Worm (Caenorhabditis elegans) whole organism, L3 larva: ENCODE measurements around the gene D1044.6.

Experiments used
- R02D3.7 ChIP-seq: fragments of 150-350 bp; optimal IDR thresholded peaks from 2 replicates; lab custom pipeline; 2014; ENCODE audit warnings: missing biosample characterization, missing genetic modification characterization
- aly-2 ChIP-seq: fragments of 150-350 bp; optimal IDR thresholded peaks from 2 replicates; lab custom pipeline; 2014; ENCODE audit warnings: missing biosample characterization, missing genetic modification characterization
- ama-1 ChIP-seq: fragments of 150-350 bp; optimal IDR thresholded peaks from 2 replicates; lab custom pipeline; 2018
- ceh-16 ChIP-seq: sonication (generic microtip); optimal IDR thresholded peaks from 2 replicates; lab custom pipeline; 2017; ENCODE audit warnings: missing biosample characterization, missing genetic modification characterization
- ceh-28 ChIP-seq: fragments of 150-350 bp; optimal IDR thresholded peaks from 2 replicates; lab custom pipeline; 2014; ENCODE audit warnings: missing biosample characterization, missing genetic modification reagents, missing genetic modification characterization
- ceh-82 ChIP-seq: fragments of 150-350 bp; optimal IDR thresholded peaks from 2 replicates; lab custom pipeline; 2014; ENCODE audit warnings: missing biosample characterization, missing genetic modification characterization
- ceh-9 ChIP-seq: sonication (generic microtip); optimal IDR thresholded peaks from 2 replicates; lab custom pipeline; 2018; ENCODE audit warnings: missing biosample characterization, missing genetic modification characterization
- egl-27 ChIP-seq: sonication (generic microtip); optimal IDR thresholded peaks from 4 replicates; lab custom pipeline; 2017; ENCODE audit warnings: missing biosample characterization, missing genetic modification reagents, missing genetic modification characterization
- egl-5 ChIP-seq: fragments of 150-350 bp; optimal IDR thresholded peaks from 2 replicates; lab custom pipeline; 2017; ENCODE audit warnings: missing biosample characterization, missing genetic modification reagents, missing genetic modification characterization, inconsistent platforms
- elt-1 ChIP-seq: fragments of 150-350 bp; optimal IDR thresholded peaks from 2 replicates; lab custom pipeline; 2014; ENCODE audit warnings: missing biosample characterization, missing genetic modification characterization
- elt-2 ChIP-seq: sonication (generic microtip); optimal IDR thresholded peaks from 2 replicates; lab custom pipeline; 2016; ENCODE audit warnings: missing genetic modification reagents, mild to moderate bottlenecking, missing genetic modification characterization, missing compliant biosample characterization
- eor-1 ChIP-seq, 2 experiments: fragments of 150-350 bp; optimal IDR thresholded peaks; 2 replicates each; lab custom pipeline; 2014 to 2018; ENCODE audit warnings: missing biosample characterization in 2 of 2, missing genetic modification characterization in 2 of 2
- fkh-10 ChIP-seq: sonication (generic microtip); optimal IDR thresholded peaks from 2 replicates; lab custom pipeline; 2017; ENCODE audit warnings: missing biosample characterization, missing genetic modification reagents, missing genetic modification characterization
- fkh-2 ChIP-seq: fragments of 150-350 bp; optimal IDR thresholded peaks from 2 replicates; lab custom pipeline; 2014; ENCODE audit warnings: missing biosample characterization, missing genetic modification reagents, missing genetic modification characterization
- hmg-11 ChIP-seq: sonication (generic microtip); optimal IDR thresholded peaks from 2 replicates; lab custom pipeline; 2016; ENCODE audit warnings: missing genetic modification characterization, missing compliant biosample characterization
- jun-1 ChIP-seq: fragments of 150-350 bp; optimal IDR thresholded peaks from 2 replicates; lab custom pipeline; 2014; ENCODE audit warnings: missing biosample characterization, missing genetic modification reagents, missing genetic modification characterization
- lin-15B ChIP-seq: fragments of 150-350 bp; optimal IDR thresholded peaks from 2 replicates; lab custom pipeline; 2014; ENCODE audit warnings: missing biosample characterization, missing genetic modification characterization
- lin-39 ChIP-seq: fragments of 150-350 bp; optimal IDR thresholded peaks from 2 replicates; lab custom pipeline; 2018; ENCODE audit warnings: missing biosample characterization, missing genetic modification reagents, missing genetic modification characterization
- lsy-12 ChIP-seq: sonication (generic microtip); optimal IDR thresholded peaks from 2 replicates; lab custom pipeline; 2016; ENCODE audit warnings: mild to moderate bottlenecking, missing genetic modification characterization, missing compliant biosample characterization
- mdl-1 ChIP-seq: fragments of 150-350 bp; optimal IDR thresholded peaks from 2 replicates; lab custom pipeline; 2014; ENCODE audit warnings: missing biosample characterization, missing genetic modification characterization
- mml-1 ChIP-seq: fragments of 150-350 bp; sonication (generic microtip); optimal IDR thresholded peaks from 3 replicates; lab custom pipeline; 2014; ENCODE audit warnings: missing biosample characterization, missing genetic modification characterization
- nfya-1 ChIP-seq: sonication (generic microtip); optimal IDR thresholded peaks from 2 replicates; lab custom pipeline; 2017; ENCODE audit warnings: missing genetic modification characterization, mild to moderate bottlenecking, missing compliant biosample characterization, antibody characterized with exemption, moderate library complexity; ENCODE audit not compliant: insufficient read depth
- nhr-23 ChIP-seq: fragments of 150-350 bp; optimal IDR thresholded peaks from 2 replicates; lab custom pipeline; 2014; ENCODE audit warnings: missing biosample characterization, missing genetic modification reagents, missing genetic modification characterization
- nhr-237 ChIP-seq: fragments of 150-350 bp; optimal IDR thresholded peaks from 2 replicates; lab custom pipeline; 2014; ENCODE audit warnings: missing biosample characterization, missing genetic modification characterization
- nhr-25 ChIP-seq: sonication (generic microtip); optimal IDR thresholded peaks from 2 replicates; lab custom pipeline; 2017; ENCODE audit warnings: missing biosample characterization, missing genetic modification characterization
- nhr-28 ChIP-seq: fragments of 150-350 bp; optimal IDR thresholded peaks from 2 replicates; lab custom pipeline; 2014; ENCODE audit warnings: missing biosample characterization, missing genetic modification characterization
- nhr-43 ChIP-seq: sonication (generic microtip); optimal IDR thresholded peaks from 2 replicates; lab custom pipeline; 2016; ENCODE audit warnings: mild to moderate bottlenecking, missing genetic modification characterization, missing compliant biosample characterization; ENCODE audit not compliant: poor library complexity, severe bottlenecking
- nhr-67 ChIP-seq: fragments of 150-350 bp; optimal IDR thresholded peaks from 2 replicates; lab custom pipeline; 2014; ENCODE audit warnings: missing biosample characterization, missing genetic modification characterization
- nhr-76 ChIP-seq: fragments of 150-350 bp; sonication (generic microtip); optimal IDR thresholded peaks from 5 replicates; lab custom pipeline; 2014; ENCODE audit warnings: missing biosample characterization, missing genetic modification characterization
- nhr-77 ChIP-seq: fragments of 150-350 bp; optimal IDR thresholded peaks from 2 replicates; lab custom pipeline; 2014; ENCODE audit warnings: missing biosample characterization, missing genetic modification characterization
- pha-4 ChIP-seq: fragments of 150-350 bp; optimal IDR thresholded peaks from 2 replicates; lab custom pipeline; 2014; ENCODE audit warnings: missing biosample characterization, missing genetic modification reagents, missing genetic modification characterization
- pqm-1 ChIP-seq: fragments of 150-350 bp; optimal IDR thresholded peaks from 2 replicates; lab custom pipeline; 2017; ENCODE audit warnings: missing biosample characterization, missing genetic modification characterization, inconsistent platforms
- sea-2 ChIP-seq: fragments of 150-350 bp; sonication (generic microtip); optimal IDR thresholded peaks from 4 replicates; lab custom pipeline; 2014; ENCODE audit warnings: missing biosample characterization, missing genetic modification reagents, missing genetic modification characterization
- skn-1 ChIP-seq: fragments of 150-350 bp; optimal IDR thresholded peaks from 2 replicates; lab custom pipeline; 2014; ENCODE audit warnings: missing biosample characterization, missing genetic modification characterization
- tbx-2 ChIP-seq: sonication (generic microtip); optimal IDR thresholded peaks from 2 replicates; lab custom pipeline; 2016; ENCODE audit warnings: mild to moderate bottlenecking, missing genetic modification characterization, missing compliant biosample characterization
- unc-39 ChIP-seq: sonication (generic microtip); optimal IDR thresholded peaks from 4 replicates; lab custom pipeline; 2017; ENCODE audit warnings: missing biosample characterization, missing genetic modification characterization
- unc-62 ChIP-seq: fragments of 150-350 bp; sonication (generic microtip); optimal IDR thresholded peaks from 4 replicates; lab custom pipeline; 2014; ENCODE audit warnings: missing biosample characterization, missing genetic modification reagents, missing genetic modification characterization
- zag-1 ChIP-seq: fragments of 150-350 bp; optimal IDR thresholded peaks from 2 replicates; lab custom pipeline; 2014; ENCODE audit warnings: missing biosample characterization, missing genetic modification characterization
- ztf-11 ChIP-seq: fragments of 150-350 bp; optimal IDR thresholded peaks from 2 replicates; lab custom pipeline; 2014; ENCODE audit warnings: missing biosample characterization, missing genetic modification characterization
- ztf-4 ChIP-seq: fragments of 150-350 bp; optimal IDR thresholded peaks from 2 replicates; lab custom pipeline; 2014; ENCODE audit warnings: missing biosample characterization, missing genetic modification characterization

D1044.6 gene

ce11 chrIII:5501358-5502287, 41.4 kb downstream of the D1044.6 start, which contains the start of gene R02F2.1:
TSS of gene R02F2.1 (plus strand) at chrIII:5501885.
- no peak for TF ChIP-seq jun-1
- TF ChIP-seq elt-1 (tag; lab: Kevin White, UChicago): peak; percentile 3
- TF ChIP-seq mml-1: no peak
- TF ChIP-seq hmg-11: peak; percentile 18
- peak; percentile 20 for TF ChIP-seq elt-2 (tag; lab: Kevin White, UChicago)
- TF ChIP-seq nhr-237 (tag; lab: Kevin White, UChicago): no peak
- no peak for TF ChIP-seq lsy-12 (tag; lab: Kevin White, UChicago)
- peak; percentile 70 for TF ChIP-seq pha-4
- TF ChIP-seq ceh-9 (tag; lab: Kevin White, UChicago): no peak
- TF ChIP-seq nhr-25 (tag; lab: Kevin White, UChicago): peak; percentile 48
- no peak for TF ChIP-seq lin-39
- TF ChIP-seq sea-2: no peak
- no peak for TF ChIP-seq zag-1 (tag; lab: Kevin White, UChicago)
- no peak for TF ChIP-seq ceh-16
- peak; percentile 40 for TF ChIP-seq ama-1 (lab: Kevin White, UChicago)
- TF ChIP-seq, all 47 proteins: peak for 6

- TF ChIP-seq elt-1 (tag; lab: Kevin White, UChicago) (no peak), nhr-67 (tag; lab: Kevin White, UChicago) (no peak), ama-1 (lab: Kevin White, UChicago) (no peak), mml-1 (no peak), fkh-10 (no peak), egl-5 (tag; lab: Kevin White, UChicago) (no peak), lin-15B (tag; lab: Kevin White, UChicago) (no peak), ztf-4 (tag; lab: Kevin White, UChicago) (no peak), skn-1 (no peak), ceh-82 (tag; lab: Kevin White, UChicago) (no peak)
Observed at ce11 chrIII:5500732-5501131, 42.2 kb downstream of the D1044.6 start.

- TF ChIP-seq ceh-9 (tag; lab: Kevin White, UChicago) (no peak), ztf-4 (tag; lab: Kevin White, UChicago) (no peak), nhr-76 (tag; lab: Kevin White, UChicago) (no peak), mml-1 (no peak), pqm-1 (tag; lab: Kevin White, UChicago) (no peak), unc-39 (tag; lab: Kevin White, UChicago) (no peak), egl-27 (tag; lab: Kevin White, UChicago) (no peak)
- TF ChIP-seq, all 47 proteins: peak for 0
Observed at ce11 chrIII:5499942-5500341, 43.0 kb downstream of the D1044.6 start.

ce11 chrIII:5498973-5499372, 44.0 kb downstream of the D1044.6 start, which contains the start of gene R02F2.9:
TSS of gene R02F2.9 (plus strand) at chrIII:5499190.
- TF ChIP-seq ceh-9 (tag; lab: Kevin White, UChicago) (no peak), nhr-43 (tag; lab: Kevin White, UChicago) (no peak), nhr-25 (tag; lab: Kevin White, UChicago) (peak; percentile 0), nhr-76 (tag; lab: Kevin White, UChicago) (no peak), sea-2 (no peak), mml-1 (no peak), ceh-16 (no peak), unc-39 (tag; lab: Kevin White, UChicago) (no peak), lin-39 (no peak), lin-15B (tag; lab: Kevin White, UChicago) (peak; percentile 54), unc-62 (GFP tag; lab: Kevin White, UChicago) (no peak), nhr-23 (tag; lab: Kevin White, UChicago) (peak; percentile 67), ceh-28 (tag; lab: Kevin White, UChicago) (no peak), elt-2 (tag; lab: Kevin White, UChicago) (no peak), nfya-1 (tag; lab: Kevin White, UChicago) (no peak), R02D3.7 (peak; percentile 96), pha-4 (no peak)
- TF ChIP-seq, all 47 proteins: peak for 4

ce11 chrIII:5495168-5495567, 47.8 kb downstream of the D1044.6 start, which contains the start of gene R02F2.8:
TSS of gene R02F2.8 (minus strand) at chrIII:5495268.
- TF ChIP-seq mdl-1 (tag; lab: Kevin White, UChicago) (no peak), unc-39 (tag; lab: Kevin White, UChicago) (no peak), elt-1 (tag; lab: Kevin White, UChicago) (no peak), tbx-2 (no peak), unc-62 (GFP tag; lab: Kevin White, UChicago) (no peak), aly-2 (tag; lab: Kevin White, UChicago) (no peak), eor-1 (tag; optimal IDR thresholded peaks at IDR 0.05; lab: Kevin White, UChicago) (no peak), nhr-237 (tag; lab: Kevin White, UChicago) (no peak), nfya-1 (tag; lab: Kevin White, UChicago) (no peak), ztf-11 (tag; lab: Kevin White, UChicago) (no peak), egl-27 (tag; lab: Kevin White, UChicago) (no peak), nhr-77 (tag; lab: Kevin White, UChicago) (no peak), nhr-25 (tag; lab: Kevin White, UChicago) (no peak), fkh-2 (tag; lab: Kevin White, UChicago) (no peak), nhr-28 (tag; lab: Kevin White, UChicago) (no peak), ama-1 (lab: Kevin White, UChicago) (no peak), sea-2 (no peak), ztf-4 (tag; lab: Kevin White, UChicago) (no peak), nhr-76 (tag; lab: Kevin White, UChicago) (no peak)
- TF ChIP-seq, all 47 proteins: peak for 0
